Worm (Caenorhabditis elegans): ENCODE measurements around the gene F58E2.5.
"Not testable (repeated sequence)": the region's sequence is repeated elsewhere in the genome, so short reads cannot be mapped to it uniquely, and the experiment has no call there.

The F58E2.5 gene

DNA sequence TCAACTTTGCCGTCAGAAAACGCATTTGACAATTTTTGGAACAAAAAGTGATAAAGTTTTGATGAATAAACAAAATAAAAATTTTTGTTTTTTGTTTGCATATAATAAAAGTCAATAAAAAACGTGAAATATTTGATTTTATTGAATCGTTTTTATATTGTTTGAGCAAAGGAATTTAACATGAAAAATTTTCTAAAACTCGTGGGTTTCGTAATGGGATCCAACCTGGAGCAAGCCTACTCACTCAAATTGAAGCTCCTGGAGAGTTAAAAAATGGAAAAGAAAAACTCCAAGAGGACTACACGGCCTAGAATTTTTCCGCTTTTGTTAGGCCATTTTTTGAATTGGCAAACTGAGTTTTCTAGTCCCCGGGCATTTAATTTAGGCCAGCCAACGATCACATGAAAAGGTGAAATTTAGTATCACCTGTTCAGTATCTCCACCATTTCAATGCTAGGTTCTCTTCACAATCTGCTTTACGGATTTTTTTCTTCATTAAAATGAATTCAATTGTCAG is 16.2 kb upstream of the F58E2.5 start, which contains the start of the genes C04C3.9 and srz-60:
C04C3.9 (minus strand) TSS at position 101 of the 517 bp plus-strand sequence.
srz-60 (plus strand) TSS at position 467 of the 517 bp plus-strand sequence.
- TF ChIP-seq F33H1.4 (GFP tag; IDR thresholded peaks at IDR 0.05) (no peak), lsy-27 (tag; optimal IDR thresholded peaks at IDR 0.05; ENCODE audit: borderline replicate concordance, insufficient read depth) (no peak), let-607 (tag; optimal IDR thresholded peaks at IDR 0.05) (no peak), dpl-1 (GFP tag; optimal IDR thresholded peaks at IDR 0.05) (no peak), him-1 (tag; optimal IDR thresholded peaks at IDR 0.05) (no peak), ceh-79 (tag; optimal IDR thresholded peaks at IDR 0.05) (no peak), rpc-1 (optimal IDR thresholded peaks at IDR 0.05) (no peak), rpc-1 (tag; optimal IDR thresholded peaks at IDR 0.05) (no peak), akir-1 (GFP tag; optimal IDR thresholded peaks at IDR 0.05) (no peak), mcd-1 (GFP tag; IDR thresholded peaks at IDR 0.05) (no peak), die-1 (tag; optimal IDR thresholded peaks at IDR 0.05) (no peak)

DNA sequence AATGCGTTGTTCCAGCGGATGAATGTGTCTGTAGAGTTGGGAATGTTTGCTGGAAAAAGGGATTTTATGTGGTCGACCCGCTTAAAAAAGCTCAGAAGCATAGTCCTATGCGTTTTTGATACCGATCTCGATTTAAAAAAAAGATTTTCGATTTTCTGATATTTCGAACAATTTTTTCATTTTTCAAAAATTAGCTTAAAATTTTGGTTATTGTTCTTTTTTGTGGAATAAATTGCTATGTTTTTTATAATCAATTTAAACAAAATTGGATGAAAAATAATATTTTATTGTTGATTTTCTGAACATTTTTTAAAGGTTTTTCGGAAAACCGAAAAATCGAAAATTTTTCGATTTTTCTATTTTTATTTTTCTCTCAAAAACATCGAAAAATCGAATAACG is 11.3 kb upstream of the F58E2.5 start, which contains the start of gene C04C3.7:
C04C3.7 (minus strand) TSS at position 101 of the 400 bp plus-strand sequence.
- not testable (repeated sequence) for TF ChIP-seq nfyb-1 (GFP tag; IDR thresholded peaks at IDR 0.05); hlh-12 (tag; optimal IDR thresholded peaks at IDR 0.05); Y67H2A.10 (GFP tag; conservative IDR thresholded peaks at IDR 0.05)

DNA sequence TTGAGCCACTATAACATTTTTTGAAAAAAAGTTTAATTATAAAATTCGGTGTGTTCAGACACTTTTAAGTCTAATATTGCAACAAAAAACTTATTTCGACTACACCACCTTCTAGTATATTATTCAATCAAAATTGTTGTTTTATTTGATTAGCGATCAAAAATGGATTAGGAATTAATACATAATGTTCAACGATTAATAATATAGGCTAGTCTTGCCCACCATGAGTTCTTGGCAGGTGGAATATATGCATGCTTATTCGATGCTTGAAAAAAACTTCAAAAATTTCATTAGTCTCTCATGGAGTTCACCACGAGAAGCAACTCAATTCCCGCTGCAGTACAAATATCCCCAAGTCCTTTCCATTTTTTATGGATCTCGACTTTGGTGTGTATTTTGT is 8.7 kb upstream of the F58E2.5 start, which contains the start of gene srz-32:
srz-32 (plus strand) TSS at position 301 of the 400 bp plus-strand sequence.
- TF ChIP-seq lsy-27 (tag; optimal IDR thresholded peaks at IDR 0.05; ENCODE audit: borderline replicate concordance, insufficient read depth) (no peak), C17E4.6 (GFP tag; IDR thresholded peaks at IDR 0.05) (no peak), sea-2 (GFP tag; IDR thresholded peaks at IDR 0.05) (no peak), lin-54 (GFP tag; optimal IDR thresholded peaks at IDR 0.05) (no peak)

DNA sequence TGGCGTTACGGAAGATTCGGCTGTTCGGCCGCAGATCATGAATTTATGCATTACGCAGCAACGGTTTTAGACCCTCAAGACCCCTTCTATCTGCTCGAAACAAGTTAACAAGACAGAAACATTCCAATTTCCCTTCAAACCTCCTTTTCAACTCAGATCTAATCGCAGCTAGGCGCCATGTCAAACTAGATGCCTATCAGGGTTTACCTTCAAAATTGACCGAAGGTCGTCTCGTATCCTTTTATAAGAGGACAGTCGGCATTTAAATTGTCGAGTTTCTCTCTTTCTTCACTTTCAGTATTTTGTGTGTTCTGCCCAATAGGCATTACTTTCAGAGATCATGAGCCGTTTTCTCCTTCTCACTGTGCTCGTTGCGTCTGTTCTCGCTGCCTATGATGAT is 6.7 kb upstream of the F58E2.5 start, which contains the start of gene grd-13:
grd-13 (plus strand) TSS at position 291 of the 400 bp plus-strand sequence.
- TF ChIP-seq nfya-1 (tag; optimal IDR thresholded peaks at IDR 0.05; ENCODE audit: borderline replicate concordance, insufficient read depth) (no peak), aptf-2 (GFP tag; conservative IDR thresholded peaks at IDR 0.05) (no peak), F39B2.1 (GFP tag; IDR thresholded peaks at IDR 0.05) (no peak), aptf-3 (GFP tag; IDR thresholded peaks at IDR 0.05) (no peak), attf-3 (GFP tag; conservative IDR thresholded peaks at IDR 0.05) (no peak), lsy-27 (tag; optimal IDR thresholded peaks at IDR 0.05; ENCODE audit: borderline replicate concordance, insufficient read depth) (no peak), rpc-1 (optimal IDR thresholded peaks at IDR 0.05) (no peak), rpc-1 (tag; optimal IDR thresholded peaks at IDR 0.05) (no peak), snpc-1.1 (tag; optimal IDR thresholded peaks at IDR 0.05; ENCODE audit: insufficient read depth) (no peak), madf-8 (GFP tag; conservative IDR thresholded peaks at IDR 0.05) (no peak), snpc-4 (GFP tag; optimal IDR thresholded peaks at IDR 0.05) (no peak), snpc-4 (tag; optimal IDR thresholded peaks at IDR 0.05) (no peak), Y53G8AR.9 (GFP tag; conservative IDR thresholded peaks at IDR 0.05) (no peak), let-526 (GFP tag; IDR thresholded peaks at IDR 0.05) (no peak), fkh-3 (tag; optimal IDR thresholded peaks at IDR 0.05) (no peak), lin-26 (GFP tag; IDR thresholded peaks at IDR 0.05) (no peak), rec-8 (tag; optimal IDR thresholded peaks at IDR 0.05) (no peak), attf-6 (GFP tag; IDR thresholded peaks at IDR 0.05) (no peak), repo-1 (tag; optimal IDR thresholded peaks at IDR 0.05) (no peak)
